Fruit fly (Drosophila melanogaster) whole organism: ENCODE data around the gene hec.

ENCODE experiments used
- CG8478 ChIP-seq: fragments of >200 bp; optimal IDR thresholded peaks from 2 replicates; lab custom pipeline; 2018; ENCODE audit warnings: inconsistent platforms
- usp ChIP-seq: fragments of >200 bp; optimal IDR thresholded peaks from 2 replicates; lab custom pipeline; 2017; ENCODE audit warnings: missing biosample characterization, missing genetic modification characterization, mixed read lengths

DNA sequence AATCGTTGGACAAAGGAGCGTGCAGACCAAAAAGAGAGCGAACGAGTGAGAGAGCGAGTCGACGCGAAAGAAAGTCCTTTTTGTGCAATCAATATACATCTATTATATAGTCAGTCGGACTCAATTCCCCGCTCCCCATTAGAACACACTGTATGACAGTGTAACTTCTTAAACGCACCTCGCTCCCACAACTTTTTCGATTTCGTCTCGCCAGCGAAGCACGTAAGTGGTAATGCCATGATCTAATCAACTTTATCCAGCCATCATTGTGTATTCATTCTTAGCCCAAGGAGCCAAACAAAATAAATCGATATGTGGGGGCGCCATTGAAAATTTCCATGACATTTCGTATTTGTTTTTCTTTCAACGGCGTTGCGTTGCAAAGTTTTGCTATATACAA lies 18.2 kb downstream of the hec start:
- TF ChIP-seq usp: no peak
- TF ChIP-seq CG8478 (lab: Kevin White, UChicago): no peak
